Fruit fly (Drosophila melanogaster) whole organism: ENCODE data around the gene RpL7.

Experiments used
- CG8478 ChIP-seq: fragments of >200 bp; optimal IDR thresholded peaks from 2 replicates; lab custom pipeline; 2018; ENCODE audit warnings: inconsistent platforms
- Dll ChIP-seq: fragments of >200 bp; optimal IDR thresholded peaks from 2 replicates; lab custom pipeline; 2017
- EcR ChIP-seq, 2 experiments: fragments of >200 bp; optimal IDR thresholded peaks; 2 replicates each; lab custom pipeline; 2017; ENCODE audit warnings: missing biosample characterization in 2 of 2, missing genetic modification characterization in 2 of 2, missing genetic modification reagents in 2 of 2
- pan ChIP-seq: fragments of >200 bp; optimal IDR thresholded peaks from 2 replicates; lab custom pipeline; 2017
- psq ChIP-seq: fragments of >200 bp; optimal IDR thresholded peaks from 2 replicates; lab custom pipeline; 2017

DNA sequence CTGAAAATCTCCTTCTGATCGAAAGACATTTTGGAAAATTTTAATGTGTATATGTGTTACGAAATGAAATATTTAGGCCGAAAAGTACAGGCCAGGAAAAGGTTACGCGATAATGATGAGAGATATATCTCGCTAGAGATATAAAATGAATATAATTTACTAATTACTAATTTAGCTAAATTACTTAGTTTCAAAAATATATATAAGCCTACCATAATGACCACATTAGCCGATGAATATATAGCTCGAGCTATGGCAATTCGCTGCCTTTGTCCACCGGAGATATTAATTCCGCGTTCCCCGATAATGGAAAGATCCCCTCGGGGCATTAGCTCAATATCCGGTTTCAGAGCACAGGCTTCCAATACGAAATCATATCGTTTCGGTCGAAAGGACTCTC, 9.4 kb upstream of the RpL7 start, which contains the start of gene Fum4:
- TF ChIP-seq psq (lab: Kevin White, UChicago) (no peak), EcR (GFP tag; optimal IDR thresholded peaks at IDR 0.05; lab: Kevin White, UChicago) (no peak), CG8478 (lab: Kevin White, UChicago) (no peak), Dll (lab: Kevin White, UChicago) (no peak), pan (lab: Kevin White, UChicago) (no peak)
